Worm (Caenorhabditis elegans) whole organism, early embryonic: ENCODE results near the gene aagr-1.

Experiments
- B0310.2 ChIP-seq: sonication (generic microtip); optimal IDR thresholded peaks from 2 replicates; lab custom pipeline; 2016; ENCODE audit warnings: mild to moderate bottlenecking, missing genetic modification characterization, missing compliant biosample characterization
- ama-1 ChIP-seq: fragments of 150-350 bp; optimal IDR thresholded peaks from 2 replicates; lab custom pipeline; 2014
- ceh-13 ChIP-seq: fragments of 200-800 bp; sonication (Bioruptor generic); optimal IDR thresholded peaks from 2 replicates; lab custom pipeline; 2018; ENCODE audit warnings: mild to moderate bottlenecking, missing genetic modification characterization, missing compliant biosample characterization
- hmbx-1 ChIP-seq: sonication (generic microtip); optimal IDR thresholded peaks from 2 replicates; lab custom pipeline; 2016; ENCODE audit warnings: mild to moderate bottlenecking, missing genetic modification characterization, missing compliant biosample characterization
- hnd-1 ChIP-seq: sonication (generic microtip); optimal IDR thresholded peaks from 2 replicates; lab custom pipeline; 2016; ENCODE audit warnings: missing genetic modification characterization, missing compliant biosample characterization
- scrt-1 ChIP-seq: fragments of 200-800 bp; sonication (Bioruptor generic); IDR thresholded peaks from 2 replicates; pipeline ENCODE4 v1.3.6; 2022; ENCODE audit warnings: missing genetic modification characterization, missing compliant biosample characterization
- sea-1 ChIP-seq: fragments of 200-800 bp; sonication (Bioruptor generic); conservative IDR thresholded peaks from 2 replicates; pipeline ENCODE4 v1.3.6; 2022; ENCODE audit warnings: missing genetic modification characterization, missing compliant biosample characterization
- tbx-37 ChIP-seq: fragments of 200-800 bp; sonication (Bioruptor generic); conservative IDR thresholded peaks from 2 replicates; pipeline ENCODE4 v1.3.6; 2022; ENCODE audit warnings: missing genetic modification reagents, missing genetic modification characterization, missing compliant biosample characterization
- tra-4 ChIP-seq: sonication (generic microtip); optimal IDR thresholded peaks from 2 replicates; lab custom pipeline; 2017; ENCODE audit warnings: missing genetic modification characterization, missing compliant biosample characterization

DNA sequence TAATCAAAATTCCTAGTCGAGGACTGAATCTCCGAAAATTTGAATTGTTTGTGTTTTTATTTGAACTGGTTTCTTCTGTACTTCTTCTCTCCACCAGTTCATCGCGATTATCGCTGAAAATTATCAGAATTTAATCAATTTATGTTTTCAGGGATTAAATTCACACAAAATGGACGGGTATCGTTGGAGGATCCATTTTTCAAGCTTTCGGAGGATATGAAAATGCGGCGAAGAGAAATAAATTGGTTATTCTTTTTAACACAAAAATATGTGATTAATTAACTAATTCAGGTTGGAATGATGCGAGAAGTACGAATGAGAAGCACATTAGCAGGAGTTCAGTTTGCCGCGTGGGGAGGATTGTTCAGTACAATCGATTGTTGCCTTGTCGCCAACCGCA lies 30.0 kb downstream of the aagr-1 start, which contains the start of gene timm-17B.2:
- no peak for TF ChIP-seq tra-4 (tag; lab: Kevin White, UChicago)
- TF ChIP-seq ama-1, result no peak
- TF ChIP-seq scrt-1 (GFP tag; lab: Robert Waterston, UW), result no peak
- no peak for TF ChIP-seq sea-1 (GFP tag; lab: Robert Waterston, UW)
- TF ChIP-seq hmbx-1, result no peak
- TF ChIP-seq hnd-1, result no peak
- TF ChIP-seq tbx-37 (GFP tag; lab: Robert Waterston, UW), result no peak
- TF ChIP-seq B0310.2 (tag; lab: Kevin White, UChicago), result no peak
- TF ChIP-seq ceh-13 (GFP tag; lab: Kevin White, UChicago), result no peak
